Worm (Caenorhabditis elegans) whole organism, L4 larva: ENCODE results near the gene nhx-4.

ENCODE experiments used
- T20F7.1 ChIP-seq: fragments of 200-800 bp; sonication (Bioruptor generic); optimal IDR thresholded peaks from 2 replicates; lab custom pipeline; 2018; ENCODE audit warnings: mild to moderate bottlenecking, missing genetic modification characterization, missing compliant biosample characterization
- ama-1 ChIP-seq: fragments of 150-350 bp; optimal IDR thresholded peaks from 2 replicates; lab custom pipeline; 2014; ENCODE audit warnings: inconsistent platforms, mixed read lengths
- fos-1 ChIP-seq: fragments of 150-350 bp; optimal IDR thresholded peaks from 2 replicates; lab custom pipeline; 2014; ENCODE audit warnings: missing biosample characterization, missing genetic modification characterization
- lin-13 ChIP-seq: fragments of 150-350 bp; optimal IDR thresholded peaks from 2 replicates; lab custom pipeline; 2014; ENCODE audit warnings: missing biosample characterization, missing genetic modification reagents, missing genetic modification characterization
- lin-38 ChIP-seq: fragments of 200-800 bp; sonication (Bioruptor generic); IDR thresholded peaks from 2 replicates; pipeline ENCODE4 v1.3.6; 2022; ENCODE audit warnings: missing genetic modification reagents, missing genetic modification characterization, missing compliant biosample characterization
- lin-39 ChIP-seq: fragments of 150-350 bp; optimal IDR thresholded peaks from 2 replicates; lab custom pipeline; 2014; ENCODE audit warnings: missing biosample characterization, missing genetic modification reagents, missing genetic modification characterization
- php-3 ChIP-seq: fragments of 200-800 bp; sonication (Bioruptor generic); IDR thresholded peaks from 2 replicates; pipeline ENCODE4 v1.3.6; 2022; ENCODE audit warnings: missing genetic modification reagents, missing genetic modification characterization, missing compliant biosample characterization
- unc-130 ChIP-seq: sonication (generic microtip); optimal IDR thresholded peaks from 2 replicates; lab custom pipeline; 2016; ENCODE audit warnings: missing genetic modification reagents, missing genetic modification characterization, missing compliant biosample characterization
- unc-62 ChIP-seq, 3 experiments: fragments of 150-350 bp in 1 of 3; sonication (generic microtip); optimal IDR thresholded peaks in 2 of 3; peaks in 1 of 3; 1 replicate in 1 of 3; 2 replicates in 2 of 3; lab custom pipeline; 2014 to 2017; ENCODE audit warnings: missing biosample characterization in 3 of 3, missing genetic modification characterization in 3 of 3, missing genetic modification reagents in 3 of 3, missing genotype in 1 of 3
- ztf-11 ChIP-seq: fragments of 150-350 bp; optimal IDR thresholded peaks from 2 replicates; lab custom pipeline; 2014; ENCODE audit warnings: missing biosample characterization, missing genetic modification characterization

DNA sequence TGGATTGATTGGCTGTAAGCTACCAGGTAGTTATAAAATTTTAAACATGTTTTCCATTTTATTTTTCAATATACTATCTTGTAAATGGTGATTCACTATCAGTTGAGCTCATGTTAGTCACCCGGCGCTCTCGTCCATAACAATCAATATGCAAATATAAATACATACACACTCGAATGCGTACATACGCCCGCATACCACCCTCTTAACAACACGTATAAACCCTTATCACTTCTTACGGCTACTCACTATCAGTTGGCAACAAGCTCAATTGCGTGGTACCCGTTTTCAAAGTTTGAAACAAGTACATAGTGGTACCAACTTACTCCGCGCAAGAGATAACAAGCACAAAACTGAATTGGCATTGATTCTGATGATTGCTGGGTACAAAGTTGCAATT is 12.9 kb downstream of the nhx-4 start:
- TF ChIP-seq T20F7.1 (GFP tag; lab: Kevin White, UChicago) (no peak), php-3 (GFP tag; lab: Robert Waterston, UW) (no peak), lin-13 (no peak), ama-1 (lab: Kevin White, UChicago) (no peak), unc-130 (no peak), unc-62 (GFP tag; optimal IDR thresholded peaks at IDR 0.05 in 1 of 2; lab: Kevin White, UChicago) (peak in 1 of 2 experiments; percentile 70), unc-62 (tag; optimal IDR thresholded peaks at IDR 0.05; lab: Kevin White, UChicago) (no peak), lin-39 (tag; lab: Kevin White, UChicago) (no peak), ztf-11 (tag; lab: Kevin White, UChicago) (no peak), lin-38 (GFP tag; lab: Robert Waterston, UW) (no peak), fos-1 (no peak)
